Worm (Caenorhabditis elegans): ENCODE data around the gene let-19.

DNA sequence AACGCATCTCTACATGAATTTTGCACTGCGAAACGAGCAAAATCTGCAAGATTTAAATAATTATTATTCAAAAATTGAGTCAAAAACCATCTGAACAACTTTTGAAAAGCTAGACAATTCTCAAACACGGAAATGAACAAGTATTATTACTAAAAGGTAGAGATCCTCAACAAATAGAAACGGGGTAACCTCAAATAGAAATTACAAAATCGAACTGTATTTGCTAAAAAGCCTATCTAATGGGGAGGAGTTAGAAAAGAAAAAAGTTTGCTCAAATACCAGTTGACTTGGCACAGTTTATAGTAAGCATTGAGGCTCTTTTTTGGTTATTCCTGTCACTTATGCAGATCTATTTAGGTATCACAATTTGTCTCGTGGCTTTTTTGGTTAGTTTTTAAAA is 55.0 kb downstream of the let-19 start, which contains the start of gene nas-25:
- TF ChIP-seq fkh-10 (GFP tag; optimal IDR thresholded peaks at IDR 0.05), result no peak
- no peak for TF ChIP-seq hlh-13 (GFP tag; optimal IDR thresholded peaks at IDR 0.05)
- TF ChIP-seq ceh-48 (tag; optimal IDR thresholded peaks at IDR 0.05), result no peak
- TF ChIP-seq C08G9.2 (tag; optimal IDR thresholded peaks at IDR 0.05), result no peak
- no peak for TF ChIP-seq pha-4 (tag; optimal IDR thresholded peaks at IDR 0.05)
- TF ChIP-seq pag-3 (tag; optimal IDR thresholded peaks at IDR 0.05; ENCODE audit: borderline replicate concordance), result no peak
- no peak for TF ChIP-seq sox-2 (GFP tag; IDR thresholded peaks at IDR 0.05)
- no peak for TF ChIP-seq pqm-1 (tag; optimal IDR thresholded peaks at IDR 0.05)
- no peak for TF ChIP-seq ahr-1 (tag; optimal IDR thresholded peaks at IDR 0.05)
